Worm (Caenorhabditis elegans) whole organism, L3 larva: Measurements from ENCODE around the gene C23H5.15.
"Not testable (repeated sequence)": the region's sequence is repeated elsewhere in the genome, so short reads cannot be mapped to it uniquely, and the experiment has no call there.

ENCODE experiments used
- R02D3.7 ChIP-seq: fragments of 150-350 bp; optimal IDR thresholded peaks from 2 replicates; lab custom pipeline; 2014; ENCODE audit warnings: missing biosample characterization, missing genetic modification characterization
- ZK546.5 ChIP-seq: sonication (generic microtip); optimal IDR thresholded peaks from 2 replicates; lab custom pipeline; 2017; ENCODE audit warnings: missing biosample characterization, missing genetic modification characterization
- ceh-82 ChIP-seq: fragments of 150-350 bp; optimal IDR thresholded peaks from 2 replicates; lab custom pipeline; 2014; ENCODE audit warnings: missing biosample characterization, missing genetic modification characterization
- ceh-9 ChIP-seq: sonication (generic microtip); optimal IDR thresholded peaks from 2 replicates; lab custom pipeline; 2018; ENCODE audit warnings: missing biosample characterization, missing genetic modification characterization
- daf-12 ChIP-seq: fragments of 150-350 bp; optimal IDR thresholded peaks from 2 replicates; lab custom pipeline; 2014; ENCODE audit warnings: missing biosample characterization, missing genetic modification reagents, missing genetic modification characterization
- egl-27 ChIP-seq: sonication (generic microtip); optimal IDR thresholded peaks from 4 replicates; lab custom pipeline; 2017; ENCODE audit warnings: missing biosample characterization, missing genetic modification reagents, missing genetic modification characterization
- egl-5 ChIP-seq: fragments of 150-350 bp; optimal IDR thresholded peaks from 2 replicates; lab custom pipeline; 2017; ENCODE audit warnings: missing biosample characterization, missing genetic modification reagents, missing genetic modification characterization, inconsistent platforms
- elt-1 ChIP-seq: fragments of 150-350 bp; optimal IDR thresholded peaks from 2 replicates; lab custom pipeline; 2014; ENCODE audit warnings: missing biosample characterization, missing genetic modification characterization
- elt-2 ChIP-seq: sonication (generic microtip); optimal IDR thresholded peaks from 2 replicates; lab custom pipeline; 2016; ENCODE audit warnings: missing genetic modification reagents, mild to moderate bottlenecking, missing genetic modification characterization, missing compliant biosample characterization
- elt-3 ChIP-seq, 3 experiments: fragments of 150-350 bp in 1 of 3; sonication (generic microtip) in 2 of 3; optimal IDR thresholded peaks; 2 replicates in 2 of 3; 4 replicates in 1 of 3; lab custom pipeline; 2014 to 2017; ENCODE audit warnings: missing biosample characterization in 3 of 3, missing genetic modification characterization in 3 of 3
- eor-1 ChIP-seq, 2 experiments: fragments of 150-350 bp; optimal IDR thresholded peaks; 2 replicates each; lab custom pipeline; 2014 to 2018; ENCODE audit warnings: missing biosample characterization in 2 of 2, missing genetic modification characterization in 2 of 2
- fkh-10 ChIP-seq: sonication (generic microtip); optimal IDR thresholded peaks from 2 replicates; lab custom pipeline; 2017; ENCODE audit warnings: missing biosample characterization, missing genetic modification reagents, missing genetic modification characterization
- fos-1 ChIP-seq: fragments of 150-350 bp; optimal IDR thresholded peaks from 2 replicates; lab custom pipeline; 2014; ENCODE audit warnings: missing biosample characterization, missing genetic modification characterization
- hmg-11 ChIP-seq: sonication (generic microtip); optimal IDR thresholded peaks from 2 replicates; lab custom pipeline; 2016; ENCODE audit warnings: missing genetic modification characterization, missing compliant biosample characterization
- lin-39 ChIP-seq: fragments of 150-350 bp; optimal IDR thresholded peaks from 2 replicates; lab custom pipeline; 2018; ENCODE audit warnings: missing biosample characterization, missing genetic modification reagents, missing genetic modification characterization
- lsy-12 ChIP-seq: sonication (generic microtip); optimal IDR thresholded peaks from 2 replicates; lab custom pipeline; 2016; ENCODE audit warnings: mild to moderate bottlenecking, missing genetic modification characterization, missing compliant biosample characterization
- mdl-1 ChIP-seq: fragments of 150-350 bp; optimal IDR thresholded peaks from 2 replicates; lab custom pipeline; 2014; ENCODE audit warnings: missing biosample characterization, missing genetic modification characterization
- nfya-1 ChIP-seq: sonication (generic microtip); optimal IDR thresholded peaks from 2 replicates; lab custom pipeline; 2017; ENCODE audit warnings: missing genetic modification characterization, mild to moderate bottlenecking, missing compliant biosample characterization, antibody characterized with exemption, moderate library complexity; ENCODE audit not compliant: insufficient read depth
- nhr-11 ChIP-seq: fragments of 150-350 bp; optimal IDR thresholded peaks from 2 replicates; lab custom pipeline; 2014; ENCODE audit warnings: missing biosample characterization, missing genetic modification characterization
- nhr-12 ChIP-seq: fragments of 150-350 bp; optimal IDR thresholded peaks from 2 replicates; lab custom pipeline; 2014; ENCODE audit warnings: missing biosample characterization, missing genetic modification characterization
- nhr-25 ChIP-seq: sonication (generic microtip); optimal IDR thresholded peaks from 2 replicates; lab custom pipeline; 2017; ENCODE audit warnings: missing biosample characterization, missing genetic modification characterization
- nhr-43 ChIP-seq: sonication (generic microtip); optimal IDR thresholded peaks from 2 replicates; lab custom pipeline; 2016; ENCODE audit warnings: mild to moderate bottlenecking, missing genetic modification characterization, missing compliant biosample characterization; ENCODE audit not compliant: poor library complexity, severe bottlenecking
- nhr-76 ChIP-seq: fragments of 150-350 bp; sonication (generic microtip); optimal IDR thresholded peaks from 5 replicates; lab custom pipeline; 2014; ENCODE audit warnings: missing biosample characterization, missing genetic modification characterization
- pha-4 ChIP-seq: fragments of 150-350 bp; optimal IDR thresholded peaks from 2 replicates; lab custom pipeline; 2014; ENCODE audit warnings: missing biosample characterization, missing genetic modification reagents, missing genetic modification characterization
- pqm-1 ChIP-seq: fragments of 150-350 bp; optimal IDR thresholded peaks from 2 replicates; lab custom pipeline; 2017; ENCODE audit warnings: missing biosample characterization, missing genetic modification characterization, inconsistent platforms
- sea-2 ChIP-seq: fragments of 150-350 bp; sonication (generic microtip); optimal IDR thresholded peaks from 4 replicates; lab custom pipeline; 2014; ENCODE audit warnings: missing biosample characterization, missing genetic modification reagents, missing genetic modification characterization
- tbx-2 ChIP-seq: sonication (generic microtip); optimal IDR thresholded peaks from 2 replicates; lab custom pipeline; 2016; ENCODE audit warnings: mild to moderate bottlenecking, missing genetic modification characterization, missing compliant biosample characterization
- ztf-11 ChIP-seq: fragments of 150-350 bp; optimal IDR thresholded peaks from 2 replicates; lab custom pipeline; 2014; ENCODE audit warnings: missing biosample characterization, missing genetic modification characterization
- ztf-4 ChIP-seq: fragments of 150-350 bp; optimal IDR thresholded peaks from 2 replicates; lab custom pipeline; 2014; ENCODE audit warnings: missing biosample characterization, missing genetic modification characterization

The C23H5.15 gene

ce11 chrIV:2053591-2053990, 49.1 kb downstream of the C23H5.15 start:
- no peak for TF ChIP-seq tbx-2 (tag; lab: Kevin White, UChicago)
- no peak for TF ChIP-seq ztf-11 (tag; lab: Kevin White, UChicago)
- TF ChIP-seq nhr-11 (tag; lab: Kevin White, UChicago): no peak
- TF ChIP-seq nhr-25 (tag; lab: Kevin White, UChicago): no peak
- no peak for TF ChIP-seq elt-2
- no peak for TF ChIP-seq ztf-4
- no peak for TF ChIP-seq ceh-82 (tag; lab: Kevin White, UChicago)
- TF ChIP-seq nfya-1: peak; percentile 61
- TF ChIP-seq ZK546.5 (tag; lab: Kevin White, UChicago): no peak
- TF ChIP-seq lsy-12 (tag; lab: Kevin White, UChicago): no peak
- TF ChIP-seq nhr-76 (tag; lab: Kevin White, UChicago): no peak
- no peak for TF ChIP-seq elt-1 (tag; lab: Kevin White, UChicago)
- TF ChIP-seq egl-27 (tag; lab: Kevin White, UChicago): no peak
- TF ChIP-seq nhr-43: no peak
- TF ChIP-seq lin-39 (tag; lab: Kevin White, UChicago): peak; percentile 86
- TF ChIP-seq fos-1: no peak
- TF ChIP-seq pha-4 (tag; lab: Kevin White, UChicago): no peak
- peak; percentile 75 for TF ChIP-seq fkh-10 (GFP tag; lab: Kevin White, UChicago)
- no peak for TF ChIP-seq sea-2 (GFP tag; lab: Kevin White, UChicago)
- TF ChIP-seq ceh-9 (tag; lab: Kevin White, UChicago): peak; percentile 16
- no peak for TF ChIP-seq elt-3 (tag; optimal IDR thresholded peaks at IDR 0.05; lab: Kevin White, UChicago)
- TF ChIP-seq nhr-12 (tag; lab: Kevin White, UChicago): no peak
- TF ChIP-seq egl-5 (tag; lab: Kevin White, UChicago): peak; percentile 15

- no peak for TF ChIP-seq mdl-1 (tag; lab: Kevin White, UChicago)
- no peak for TF ChIP-seq fkh-10 (GFP tag; lab: Kevin White, UChicago)
- peak; percentile 2 for TF ChIP-seq hmg-11 (tag; lab: Kevin White, UChicago)
- TF ChIP-seq sea-2 (GFP tag; lab: Kevin White, UChicago): no peak
- TF ChIP-seq ztf-11 (tag; lab: Kevin White, UChicago): no peak
- TF ChIP-seq elt-3 (tag; optimal IDR thresholded peaks at IDR 0.05; lab: Kevin White, UChicago): no peak
- no peak for TF ChIP-seq R02D3.7
- no peak for TF ChIP-seq ztf-4
- no peak for TF ChIP-seq ceh-9 (tag; lab: Kevin White, UChicago)
- peak; percentile 11 for TF ChIP-seq nfya-1
- TF ChIP-seq daf-12: no peak
- TF ChIP-seq pqm-1: no peak
- peak; percentile 21 for TF ChIP-seq tbx-2 (tag; lab: Kevin White, UChicago)
- no peak for TF ChIP-seq eor-1 (tag; optimal IDR thresholded peaks at IDR 0.05; lab: Kevin White, UChicago)
Observed at ce11 chrIV:2052337-2052736, 50.4 kb downstream of the C23H5.15 start.

DNA sequence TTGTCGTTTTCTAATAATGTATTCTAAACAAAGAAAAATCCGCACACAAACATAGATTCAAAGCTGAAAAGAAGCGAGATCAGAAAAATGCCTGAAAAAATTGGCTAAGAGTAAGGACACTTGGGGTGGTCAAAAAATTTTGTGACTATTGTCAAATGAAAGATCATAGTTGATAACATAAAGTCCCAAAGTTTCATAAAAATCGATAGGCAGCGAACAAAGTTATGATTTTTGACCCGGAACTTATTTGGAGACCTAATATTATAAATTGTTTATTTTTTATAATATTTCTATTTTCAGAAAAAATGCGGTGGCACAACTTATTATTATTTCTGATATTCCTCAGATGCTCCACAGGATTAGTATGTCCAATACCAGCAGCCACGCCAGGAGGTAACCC, 51.5 kb downstream of the C23H5.15 start, which contains the start of gene R05C11.4:
Gene R05C11.4, plus strand, starts transcription at position 301 of the 400 bp plus-strand sequence.
- not testable (repeated sequence) for TF ChIP-seq ceh-82, ZK546.5, elt-1 (tag; lab: Kevin White, UChicago)
